Worm (Caenorhabditis elegans) whole organism, L1 larva: ENCODE measurements around the gene ceh-13.

ENCODE experiments used
- aha-1 ChIP-seq: fragments of 150-350 bp; optimal IDR thresholded peaks from 2 replicates; lab custom pipeline; 2014; ENCODE audit warnings: missing biosample characterization, missing genetic modification characterization
- dpl-1 ChIP-seq, 3 experiments: fragments of 150-350 bp in 2 of 3; sonication (generic microtip) in 1 of 3; optimal IDR thresholded peaks; 2 replicates each; lab custom pipeline; 2014 to 2017; ENCODE audit warnings: missing biosample characterization in 3 of 3, missing genetic modification characterization in 3 of 3, missing genetic modification reagents in 3 of 3
- fkh-10 ChIP-seq: sonication (generic microtip); optimal IDR thresholded peaks from 2 replicates; lab custom pipeline; 2017; ENCODE audit warnings: missing biosample characterization, missing genetic modification reagents, missing genetic modification characterization
- mdl-1 ChIP-seq, 2 experiments: fragments of 150-350 bp; optimal IDR thresholded peaks; 2 replicates each; lab custom pipeline; 2014 to 2017; ENCODE audit warnings: missing biosample characterization in 2 of 2, missing genetic modification characterization in 2 of 2, inconsistent platforms in 1 of 2
- nhr-11 ChIP-seq: fragments of 150-350 bp; optimal IDR thresholded peaks from 2 replicates; lab custom pipeline; 2014; ENCODE audit warnings: missing biosample characterization, missing genetic modification characterization
- unc-62 ChIP-seq: fragments of 150-350 bp; optimal IDR thresholded peaks from 2 replicates; lab custom pipeline; 2014; ENCODE audit warnings: missing biosample characterization, missing genetic modification reagents, missing genetic modification characterization
- ztf-11 ChIP-seq, 2 experiments: sonication (generic microtip); optimal IDR thresholded peaks; 2 replicates each; lab custom pipeline; 2016 to 2017; ENCODE audit warnings: missing genetic modification characterization in 2 of 2, missing biosample characterization in 1 of 2, missing compliant biosample characterization in 1 of 2

- TF ChIP-seq mdl-1 (tag; optimal IDR thresholded peaks at IDR 0.05; lab: Kevin White, UChicago) (no peak), dpl-1 (GFP tag; optimal IDR thresholded peaks at IDR 0.05; lab: Kevin White, UChicago) (no peak), unc-62 (GFP tag; lab: Kevin White, UChicago) (no peak), fkh-10 (no peak), nhr-11 (tag; lab: Kevin White, UChicago) (no peak), aha-1 (no peak), ztf-11 (tag; optimal IDR thresholded peaks at IDR 0.05; lab: Kevin White, UChicago) (no peak)
These were observed 22.4 kb upstream of the ceh-13 start for ce11 chrIII:7533012-7533411.
